Fruit fly (Drosophila melanogaster): ENCODE results near the gene CG15056.

Gene CG15056

DNA sequence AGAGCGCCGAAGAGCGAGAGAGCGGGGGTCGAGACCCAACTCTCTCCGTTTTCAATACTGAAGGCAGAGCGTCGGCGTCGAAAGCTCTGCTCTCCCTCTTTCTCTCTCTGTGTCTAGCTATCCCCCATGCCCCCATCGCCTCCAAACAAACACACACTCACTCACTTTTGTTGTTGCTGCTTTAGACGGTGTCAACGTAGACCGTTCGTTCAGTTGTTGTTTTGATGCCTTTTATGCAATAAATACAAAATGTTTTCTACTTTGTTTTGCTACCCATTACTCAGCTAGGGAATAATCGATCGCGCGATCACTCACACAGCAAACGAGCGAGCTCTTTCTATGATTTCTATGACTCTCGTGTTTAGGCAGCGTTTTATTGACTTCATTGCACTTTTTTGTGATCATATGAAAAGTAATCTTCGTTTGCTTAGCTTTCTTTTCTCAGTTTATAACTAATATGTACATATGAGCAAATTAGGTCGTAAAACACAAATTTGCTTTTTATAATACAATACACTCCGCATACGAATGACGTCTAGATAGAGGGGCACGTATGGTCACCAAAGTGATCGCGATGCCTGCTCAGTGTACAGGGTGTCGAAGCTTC lies 10.5 kb upstream of the CG15056 start (continued):
- TF ChIP-seq CG15269 (tag; optimal IDR thresholded peaks at IDR 0.05) (peak; percentile 12), bab2 (GFP tag; optimal IDR thresholded peaks at IDR 0.05) (peak; percentile 46), Sox102F (GFP tag; optimal IDR thresholded peaks at IDR 0.05) (peak; percentile 26), shn (GFP tag; optimal IDR thresholded peaks at IDR 0.05) (peak; percentile 67), seq (GFP tag; IDR thresholded peaks at IDR 0.05) (peak; percentile 18; the same call in 1 of the 2 replicates), bcd (GFP tag; optimal IDR thresholded peaks at IDR 0.05) (no peak), Usf (GFP tag; optimal IDR thresholded peaks at IDR 0.05) (peak; percentile 28), nmo (GFP tag; optimal IDR thresholded peaks at IDR 0.05) (peak; percentile 65), CG11696 (GFP tag; IDR thresholded peaks at IDR 0.05) (no peak), Dad (GFP tag; optimal IDR thresholded peaks at IDR 0.05) (peak; percentile 19), CG9437 (GFP tag; optimal IDR thresholded peaks at IDR 0.05) (peak; percentile 14), CG6654 (GFP tag; optimal IDR thresholded peaks at IDR 0.05) (peak; percentile 30), dmrt11E (tag; optimal IDR thresholded peaks at IDR 0.05) (peak; percentile 13), Mad (GFP tag; optimal IDR thresholded peaks at IDR 0.05) (peak; percentile 44), CG14014 (GFP tag; IDR thresholded peaks at IDR 0.05) (no peak), CG18619 (GFP tag; optimal IDR thresholded peaks at IDR 0.05) (peak; percentile 49), kni (GFP tag; optimal IDR thresholded peaks at IDR 0.05) (no peak), CG2712 (tag; optimal IDR thresholded peaks at IDR 0.05) (peak; percentile 17), Stat92E (GFP tag; optimal IDR thresholded peaks at IDR 0.05) (no peak), PHDP (tag; optimal IDR thresholded peaks at IDR 0.05) (no peak), dimm (GFP tag; IDR thresholded peaks at IDR 0.05) (no peak), ftz-f1 (GFP tag; optimal IDR thresholded peaks at IDR 0.05) (no peak), Hr3 (GFP tag; optimal IDR thresholded peaks at IDR 0.05) (peak; percentile 29), CG18262 (tag; optimal IDR thresholded peaks at IDR 0.05) (peak; percentile 33), CG11504 (tag; optimal IDR thresholded peaks at IDR 0.05) (peak; percentile 35), CG3281 (GFP tag; optimal IDR thresholded peaks at IDR 0.05) (peak; percentile 17), ERR (GFP tag; optimal IDR thresholded peaks at IDR 0.05) (no peak), Dll (GFP tag; IDR thresholded peaks at IDR 0.05; ENCODE audit: partially characterized antibody) (0 out of 4 replicates have a peak, but pooled peaks have one; percentile 31), dmrt99B (tag; optimal IDR thresholded peaks at IDR 0.05) (peak; percentile 57), CG16863 (GFP tag; optimal IDR thresholded peaks at IDR 0.05) (peak; percentile 36), CG4360 (GFP tag; IDR thresholded peaks at IDR 0.05) (0 out of 2 replicates have a peak, but pooled peaks have one; percentile 29), zfh1 (GFP tag; IDR thresholded peaks at IDR 0.05) (no peak), ind (GFP tag; optimal IDR thresholded peaks at IDR 0.05) (peak; percentile 10), bsh (GFP tag; optimal IDR thresholded peaks at IDR 0.05) (peak in 1 of 2 experiments; percentile 5), Myb (GFP tag; optimal IDR thresholded peaks at IDR 0.05) (peak; percentile 8), eve (GFP tag; optimal IDR thresholded peaks at IDR 0.05) (peak in 1 of 2 experiments; percentile 87), E2f1 (GFP tag; IDR thresholded peaks at IDR 0.05) (0 out of 2 replicates have a peak, but pooled peaks have one; percentile 6), CG42726 (GFP tag; IDR thresholded peaks at IDR 0.05; ENCODE audit: partially characterized antibody) (no peak), ssp (GFP tag; IDR thresholded peaks at IDR 0.05) (no peak), Med (GFP tag) (peak; percentile 88), pb (GFP tag; optimal IDR thresholded peaks at IDR 0.05) (peak; percentile 4), gce (GFP tag; IDR thresholded peaks at IDR 0.05) (peak; percentile 51; the same call in 1 of the 3 replicates), Hr39 (optimal IDR thresholded peaks at IDR 0.05) (no peak), insv (GFP tag; optimal IDR thresholded peaks at IDR 0.05) (no peak), CG6175 (GFP tag; IDR thresholded peaks at IDR 0.05) (no peak), CG9817 (tag; optimal IDR thresholded peaks at IDR 0.05) (peak; percentile 32), crol (GFP tag; IDR thresholded peaks at IDR 0.05) (peak; percentile 89), D19B (GFP tag; optimal IDR thresholded peaks at IDR 0.05) (peak; percentile 97), Sox100B (GFP tag; optimal IDR thresholded peaks at IDR 0.05) (peak; percentile 56), Rfx (GFP tag; IDR thresholded peaks at IDR 0.05) (no peak)
